Fruit fly (Drosophila melanogaster) whole organism, embryonic: Measurements from ENCODE around the gene CG17666.
A peak's percentile ranks its signal among the peaks of the same experiment; 100 is the strongest.

Experiments used
- Asciz ChIP-seq: fragments of 200-800 bp; sonication (Bioruptor generic); optimal IDR thresholded peaks from 2 replicates; lab custom pipeline; 2017; ENCODE audit warnings: missing biosample characterization, mild to moderate bottlenecking, missing genetic modification characterization, missing genetic modification reagents
- CG10321 ChIP-seq: fragments of 200-800 bp; sonication (Bioruptor generic); IDR thresholded peaks from 2 replicates; pipeline ENCODE4 v1.3.6; 2022; ENCODE audit warnings: missing biosample characterization, missing genetic modification characterization
- CG10959 ChIP-seq: fragments of 200-800 bp; sonication (Bioruptor generic); IDR thresholded peaks from 2 replicates; pipeline ENCODE4 v1.3.6; 2022; ENCODE audit warnings: missing biosample characterization, missing genetic modification characterization
- CG11085 ChIP-seq: fragments of 200-800 bp; sonication (Bioruptor generic); IDR thresholded peaks from 2 replicates; pipeline ENCODE4 v1.3.6; 2022; ENCODE audit warnings: missing biosample characterization, missing genetic modification characterization
- CG12769 ChIP-seq: fragments of 200-800 bp; sonication (Bioruptor generic); optimal IDR thresholded peaks from 2 replicates; lab custom pipeline; 2019; ENCODE audit warnings: missing biosample characterization, mild to moderate bottlenecking, missing genetic modification characterization, moderate library complexity
- CG15011 ChIP-seq: fragments of 200-800 bp; sonication (Bioruptor generic); optimal IDR thresholded peaks from 3 replicates; lab custom pipeline; 2018; ENCODE audit warnings: missing biosample characterization, mild to moderate bottlenecking, missing genetic modification characterization
- CG16815 ChIP-seq: fragments of 200-800 bp; sonication (Bioruptor generic); optimal IDR thresholded peaks from 3 replicates; lab custom pipeline; 2017; ENCODE audit warnings: missing biosample characterization, mild to moderate bottlenecking, missing genetic modification characterization
- CG17612 ChIP-seq: fragments of 200-800 bp; sonication (Bioruptor generic); IDR thresholded peaks from 2 replicates; pipeline ENCODE4 v1.3.6; 2022; ENCODE audit warnings: missing biosample characterization, missing genetic modification characterization
- CG1792 ChIP-seq: fragments of 200-800 bp; sonication (Bioruptor generic); optimal IDR thresholded peaks from 2 replicates; lab custom pipeline; 2016; ENCODE audit warnings: missing biosample characterization, missing genetic modification characterization
- CG2199 ChIP-seq: fragments of 200-800 bp; sonication (Bioruptor generic); IDR thresholded peaks from 3 replicates; pipeline ENCODE4 v1.3.6; 2022; ENCODE audit warnings: missing biosample characterization, missing genetic modification characterization
- CG2202 ChIP-seq: fragments of 200-800 bp; sonication (Bioruptor generic); optimal IDR thresholded peaks from 2 replicates; lab custom pipeline; 2018; ENCODE audit warnings: missing biosample characterization, mild to moderate bottlenecking, missing genetic modification characterization
- CG2678 ChIP-seq: fragments of 200-800 bp; sonication (Bioruptor generic); optimal IDR thresholded peaks from 3 replicates; lab custom pipeline; 2019; ENCODE audit warnings: missing biosample characterization, mild to moderate bottlenecking, missing genetic modification characterization, moderate library complexity
- CG31388 ChIP-seq: fragments of 200-800 bp; sonication (Bioruptor generic); optimal IDR thresholded peaks from 2 replicates; lab custom pipeline; 2016; ENCODE audit warnings: missing biosample characterization, missing genetic modification characterization
- CG3281 ChIP-seq: fragments of 200-800 bp; sonication (Bioruptor generic); optimal IDR thresholded peaks from 3 replicates; lab custom pipeline; 2017; ENCODE audit warnings: missing biosample characterization, mild to moderate bottlenecking, missing genetic modification characterization
- CG33213 ChIP-seq: fragments of 200-800 bp; sonication (Bioruptor generic); optimal IDR thresholded peaks from 3 replicates; lab custom pipeline; 2016; ENCODE audit warnings: missing biosample characterization, missing genetic modification characterization
- CG3407 ChIP-seq: fragments of 200-800 bp; sonication (Bioruptor generic); optimal IDR thresholded peaks from 2 replicates; lab custom pipeline; 2018; ENCODE audit warnings: missing biosample characterization, mild to moderate bottlenecking, missing genetic modification characterization
- CG4854 ChIP-seq: fragments of 200-800 bp; sonication (Bioruptor generic); optimal IDR thresholded peaks from 2 replicates; lab custom pipeline; 2016; ENCODE audit warnings: missing biosample characterization, missing genetic modification characterization, inconsistent platforms
- CG9215 ChIP-seq: fragments of 200-800 bp; sonication (Bioruptor generic); IDR thresholded peaks from 2 replicates; pipeline ENCODE4 v1.3.6; 2022; ENCODE audit warnings: missing biosample characterization, missing genetic modification characterization
- CG9817 ChIP-seq: fragments of 200-800 bp; sonication (Bioruptor generic); optimal IDR thresholded peaks from 2 replicates; lab custom pipeline; 2018; ENCODE audit warnings: missing biosample characterization, mild to moderate bottlenecking, missing genetic modification characterization, moderate library complexity
- CkIIα-i1 ChIP-seq: fragments of 200-800 bp; sonication (Bioruptor generic); IDR thresholded peaks from 2 replicates; pipeline ENCODE4 v1.3.6; 2022; ENCODE audit warnings: missing biosample characterization, missing genetic modification characterization
- Dad ChIP-seq: fragments of 200-800 bp; sonication (Bioruptor generic); optimal IDR thresholded peaks from 3 replicates; lab custom pipeline; 2016; ENCODE audit warnings: missing biosample characterization, missing genetic modification characterization
- Dfd ChIP-seq, 2 experiments: fragments of >200 bp; optimal IDR thresholded peaks; 2 replicates each; lab custom pipeline; 2017; ENCODE audit warnings: missing biosample characterization in 2 of 2, missing genetic modification characterization in 2 of 2
- Dp ChIP-seq: fragments of 200-800 bp; sonication (Bioruptor generic); optimal IDR thresholded peaks from 2 replicates; lab custom pipeline; 2018; ENCODE audit warnings: missing biosample characterization, mild to moderate bottlenecking, missing genetic modification characterization, moderate library complexity
- Ets97D ChIP-seq: fragments of 200-800 bp; sonication (Bioruptor generic); optimal IDR thresholded peaks from 3 replicates; lab custom pipeline; 2016; ENCODE audit warnings: missing biosample characterization, missing genetic modification characterization
- Fer2 ChIP-seq: fragments of 200-800 bp; sonication (Bioruptor generic); optimal IDR thresholded peaks from 2 replicates; lab custom pipeline; 2018; ENCODE audit warnings: missing biosample characterization, mild to moderate bottlenecking, missing genetic modification characterization, moderate library complexity
- HHEX ChIP-seq: fragments of 200-800 bp; sonication (Bioruptor generic); optimal IDR thresholded peaks from 3 replicates; lab custom pipeline; 2017; ENCODE audit warnings: missing biosample characterization, mild to moderate bottlenecking, missing genetic modification characterization, missing genetic modification reagents
- Hey ChIP-seq: fragments of 200-800 bp; sonication (Bioruptor generic); optimal IDR thresholded peaks from 3 replicates; lab custom pipeline; 2018; ENCODE audit warnings: missing biosample characterization, mild to moderate bottlenecking, missing genetic modification characterization
- Hr3 ChIP-seq: fragments of 200-800 bp; sonication (Bioruptor generic); optimal IDR thresholded peaks from 3 replicates; lab custom pipeline; 2016; ENCODE audit warnings: missing biosample characterization, missing genetic modification characterization
- Hsf ChIP-seq: fragments of 200-800 bp; sonication (Bioruptor generic); optimal IDR thresholded peaks from 3 replicates; lab custom pipeline; 2016; ENCODE audit warnings: missing biosample characterization, missing genetic modification characterization
- MESR4 ChIP-seq: fragments of 200-800 bp; sonication (Bioruptor generic); optimal IDR thresholded peaks from 2 replicates; lab custom pipeline; 2018; ENCODE audit warnings: missing biosample characterization, mild to moderate bottlenecking, missing genetic modification characterization, moderate library complexity
- Pdp1 ChIP-seq, 2 experiments: fragments of 200-800 bp; sonication (Bioruptor generic); optimal IDR thresholded peaks; 3 replicates each; lab custom pipeline; 2016; ENCODE audit warnings: missing biosample characterization in 2 of 2, missing genetic modification characterization in 2 of 2, mild to moderate bottlenecking in 1 of 2, moderate library complexity in 1 of 2
- Rx ChIP-seq: fragments of 200-800 bp; sonication (Bioruptor generic); IDR thresholded peaks from 2 replicates; pipeline ENCODE4 v1.3.6; 2022; ENCODE audit warnings: missing biosample characterization, missing genetic modification characterization
- Sox102F ChIP-seq: fragments of 200-800 bp; sonication (Bioruptor generic); optimal IDR thresholded peaks from 2 replicates; lab custom pipeline; 2018; ENCODE audit warnings: missing biosample characterization, mild to moderate bottlenecking, missing genetic modification characterization, moderate library complexity
- Ssrp ChIP-seq: fragments of 200-800 bp; sonication (Bioruptor generic); optimal IDR thresholded peaks from 2 replicates; lab custom pipeline; 2018; ENCODE audit warnings: missing biosample characterization, mild to moderate bottlenecking, missing genetic modification characterization, moderate library complexity
- YL-1 ChIP-seq: fragments of 200-800 bp; sonication (Bioruptor generic); optimal IDR thresholded peaks from 3 replicates; lab custom pipeline; 2017; ENCODE audit warnings: missing biosample characterization, mild to moderate bottlenecking, missing genetic modification characterization
- ase ChIP-seq: fragments of 200-800 bp; sonication (Bioruptor generic); IDR thresholded peaks from 3 replicates; pipeline ENCODE4 v1.3.6; 2022; ENCODE audit warnings: missing biosample characterization, missing genetic modification characterization
- ato ChIP-seq: fragments of 200-800 bp; sonication (Bioruptor generic); IDR thresholded peaks from 2 replicates; pipeline ENCODE4 v1.3.6; 2022; ENCODE audit warnings: missing biosample characterization, missing genetic modification characterization; ENCODE audit not compliant: partially characterized antibody
- bsh ChIP-seq, 2 experiments: fragments of 200-800 bp; sonication (Bioruptor generic); optimal IDR thresholded peaks; 2 replicates each; lab custom pipeline; 2017 to 2018; ENCODE audit warnings: mild to moderate bottlenecking in 2 of 2, missing biosample characterization in 2 of 2, missing genetic modification characterization in 2 of 2, moderate library complexity in 1 of 2
- fu2 ChIP-seq: fragments of 200-800 bp; sonication (Bioruptor generic); optimal IDR thresholded peaks from 2 replicates; lab custom pipeline; 2016; ENCODE audit warnings: missing biosample characterization, missing genetic modification characterization
- gfzf ChIP-seq: fragments of 200-800 bp; sonication (Bioruptor generic); optimal IDR thresholded peaks from 2 replicates; lab custom pipeline; 2016; ENCODE audit warnings: missing biosample characterization, mild to moderate bottlenecking, missing genetic modification characterization, moderate library complexity
- gsb-n ChIP-seq: fragments of 200-800 bp; sonication (Bioruptor generic); optimal IDR thresholded peaks from 3 replicates; lab custom pipeline; 2018; ENCODE audit warnings: missing biosample characterization, mild to moderate bottlenecking, missing genetic modification characterization
- lola ChIP-seq, 3 experiments: fragments of >200 bp in 2 of 3; fragments of 200-800 bp in 1 of 3; sonication (Bioruptor generic) in 1 of 3; optimal IDR thresholded peaks; 2 replicates each; lab custom pipeline; 2017 to 2019; ENCODE audit warnings: missing biosample characterization in 3 of 3, missing genetic modification characterization in 3 of 3, mild to moderate bottlenecking in 1 of 3, moderate library complexity in 1 of 3
- oc ChIP-seq: fragments of 200-800 bp; sonication (Bioruptor generic); optimal IDR thresholded peaks from 2 replicates; lab custom pipeline; 2018; ENCODE audit warnings: missing biosample characterization, mild to moderate bottlenecking, missing genetic modification characterization, moderate library complexity
- pros ChIP-seq: fragments of 200-800 bp; sonication (Bioruptor generic); optimal IDR thresholded peaks from 3 replicates; lab custom pipeline; 2019; ENCODE audit warnings: missing biosample characterization, mild to moderate bottlenecking, missing genetic modification characterization, moderate library complexity
- psq ChIP-seq: fragments of 200-800 bp; sonication (Bioruptor generic); optimal IDR thresholded peaks from 2 replicates; lab custom pipeline; 2017; ENCODE audit warnings: missing biosample characterization, missing genetic modification characterization
- pzg ChIP-seq: fragments of 200-800 bp; sonication (Bioruptor generic); optimal IDR thresholded peaks from 3 replicates; lab custom pipeline; 2018; ENCODE audit warnings: missing biosample characterization, mild to moderate bottlenecking, missing genetic modification characterization, moderate library complexity
- ro ChIP-seq: fragments of 200-800 bp; sonication (Bioruptor generic); IDR thresholded peaks from 2 replicates; pipeline ENCODE4 v1.3.6; 2022; ENCODE audit warnings: missing biosample characterization, missing genetic modification characterization
- sim ChIP-seq: fragments of 200-800 bp; sonication (Bioruptor generic); IDR thresholded peaks from 2 replicates; pipeline ENCODE4 v1.3.6; 2022; ENCODE audit warnings: missing biosample characterization, missing genetic modification characterization
- sima ChIP-seq: fragments of 200-800 bp; sonication (Bioruptor generic); optimal IDR thresholded peaks from 2 replicates; lab custom pipeline; 2016; ENCODE audit warnings: missing biosample characterization, missing genetic modification characterization
- slou ChIP-seq: fragments of 200-800 bp; sonication (Bioruptor generic); optimal IDR thresholded peaks from 3 replicates; lab custom pipeline; 2016; ENCODE audit warnings: missing biosample characterization, missing genetic modification characterization
- ssp ChIP-seq: fragments of 200-800 bp; sonication (Bioruptor generic); IDR thresholded peaks from 2 replicates; pipeline ENCODE4 v1.3.6; 2022; ENCODE audit warnings: missing biosample characterization, missing genetic modification characterization
- tna ChIP-seq: fragments of 200-800 bp; sonication (Bioruptor generic); IDR thresholded peaks from 2 replicates; pipeline ENCODE4 v1.3.6; 2022; ENCODE audit warnings: missing biosample characterization, missing genetic modification characterization; ENCODE audit not compliant: partially characterized antibody

Gene CG17666

dm6 chr3L:12732742-12733141 is 48.4 kb upstream of the CG17666 start (continued):
- no peak for TF ChIP-seq CG15011 (GFP tag; lab: Kevin White, UChicago)
- no peak for TF ChIP-seq CG16815
- TF ChIP-seq gsb-n (tag; lab: Kevin White, UChicago), result no peak
- TF ChIP-seq CG9817 (tag; lab: Kevin White, UChicago), result no peak
- no peak for TF ChIP-seq Hey (tag; lab: Kevin White, UChicago)
- no peak for TF ChIP-seq CG9215 (GFP tag; lab: Robert Waterston, UW)
- no peak for TF ChIP-seq slou (GFP tag; lab: Kevin White, UChicago)
- no peak for TF ChIP-seq Pdp1 (GFP tag; optimal IDR thresholded peaks at IDR 0.05; lab: Kevin White, UChicago)
- peak; percentile 48 for TF ChIP-seq pzg (GFP tag; lab: Kevin White, UChicago)
- TF ChIP-seq ssp, result no peak
- TF ChIP-seq ro, result no peak
- TF ChIP-seq Ets97D (GFP tag; lab: Kevin White, UChicago), result no peak
- no peak for TF ChIP-seq sima (GFP tag; lab: Kevin White, UChicago)
- no peak for TF ChIP-seq CG1792 (GFP tag; lab: Kevin White, UChicago)
- TF ChIP-seq CG33213 (GFP tag; lab: Kevin White, UChicago), result no peak
- peak; percentile 99 for TF ChIP-seq Dp (GFP tag; lab: Kevin White, UChicago)
- TF ChIP-seq CG31388, result no peak
- TF ChIP-seq Ssrp (tag; lab: Kevin White, UChicago), result no peak
- TF ChIP-seq CG12769, result no peak
- TF ChIP-seq CG10959 (GFP tag; lab: Robert Waterston, UW), result no peak
- no peak for TF ChIP-seq sim (GFP tag; lab: Robert Waterston, UW)
- no peak for TF ChIP-seq CG3281
- TF ChIP-seq ato, result no peak
- TF ChIP-seq Asciz (GFP tag; lab: Kevin White, UChicago), result no peak
- no peak for TF ChIP-seq CkIIα-i1 (GFP tag; lab: Robert Waterston, UW)
- no peak for TF ChIP-seq Hr3
- no peak for TF ChIP-seq CG17612 (GFP tag; lab: Robert Waterston, UW)
- no peak for TF ChIP-seq Rx (GFP tag; lab: Robert Waterston, UW)
- TF ChIP-seq Fer2 (tag; lab: Kevin White, UChicago), result no peak
- no peak for TF ChIP-seq psq (GFP tag; lab: Kevin White, UChicago)
- no peak for TF ChIP-seq fu2 (GFP tag; lab: Kevin White, UChicago)
- no peak for TF ChIP-seq CG2199 (GFP tag; lab: Robert Waterston, UW)
- TF ChIP-seq tna (GFP tag; lab: Robert Waterston, UW), result peak; percentile 71
- no peak for TF ChIP-seq CG2678 (tag; lab: Kevin White, UChicago)
- TF ChIP-seq CG4854, result no peak
- TF ChIP-seq CG2202 (tag; lab: Kevin White, UChicago), result no peak
- TF ChIP-seq CG11085 (GFP tag; lab: Robert Waterston, UW), result no peak
- TF ChIP-seq lola (GFP tag; optimal IDR thresholded peaks at IDR 0.05; lab: Kevin White, UChicago), result no peak
- no peak for TF ChIP-seq oc (tag; lab: Kevin White, UChicago)
- TF ChIP-seq HHEX (GFP tag; lab: Kevin White, UChicago), result no peak
- no peak for TF ChIP-seq MESR4 (GFP tag; lab: Kevin White, UChicago)
- no peak for TF ChIP-seq Dfd (GFP tag; optimal IDR thresholded peaks at IDR 0.05; lab: Kevin White, UChicago)
- no peak for TF ChIP-seq Dad (GFP tag; lab: Kevin White, UChicago)
- TF ChIP-seq ase (GFP tag; lab: Robert Waterston, UW), result no peak
- TF ChIP-seq CG10321 (GFP tag; lab: Robert Waterston, UW), result no peak
- TF ChIP-seq Hsf (GFP tag; lab: Kevin White, UChicago), result no peak
- TF ChIP-seq Sox102F (GFP tag; lab: Kevin White, UChicago), result no peak
- no peak for TF ChIP-seq YL-1 (GFP tag; lab: Kevin White, UChicago)
- TF ChIP-seq pros, result no peak
- TF ChIP-seq bsh (GFP tag; optimal IDR thresholded peaks at IDR 0.05; lab: Kevin White, UChicago), result no peak
- peak; percentile 10 for TF ChIP-seq gfzf (GFP tag; lab: Kevin White, UChicago)
- no peak for TF ChIP-seq CG3407 (GFP tag; lab: Kevin White, UChicago)
